Fruit fly (Drosophila melanogaster): ENCODE data around the gene Mcm10.

The Mcm10 gene

DNA sequence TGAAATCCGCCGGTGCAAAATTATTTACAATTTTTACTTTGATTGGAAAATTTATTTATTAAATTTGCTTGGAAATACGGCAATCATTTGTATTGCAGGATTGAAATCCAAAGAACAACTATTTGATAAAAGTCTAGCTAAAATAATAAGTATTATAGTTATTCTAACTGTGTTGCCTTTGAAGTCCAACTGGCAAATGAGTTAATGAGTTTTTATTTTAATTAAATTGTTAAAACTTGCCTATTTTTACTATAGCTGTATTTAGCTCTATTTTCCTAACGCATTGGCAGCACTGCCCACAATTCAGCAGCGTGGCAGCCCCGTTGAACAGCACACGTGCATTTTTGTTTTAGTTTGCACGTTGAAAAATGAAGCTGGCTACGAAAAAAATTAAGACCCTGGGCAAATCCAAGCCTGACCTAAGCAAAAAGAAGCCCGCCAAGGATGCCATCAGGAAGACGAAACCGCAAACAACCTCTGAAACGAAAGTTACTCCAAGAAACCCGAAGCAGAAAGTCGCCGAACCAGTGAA lies 16.4 kb upstream of the Mcm10 start, which contains the start of gene Noc2 (continued):
- TF ChIP-seq CG32532 (GFP tag; IDR thresholded peaks at IDR 0.05): peak; percentile 60
- TF ChIP-seq Blimp-1 (GFP tag; optimal IDR thresholded peaks at IDR 0.05): peak; percentile 32
- TF ChIP-seq otp (GFP tag; IDR thresholded peaks at IDR 0.05): no peak
- TF ChIP-seq Med (GFP tag): peak; percentile 84
- TF ChIP-seq Neu2 (GFP tag; optimal IDR thresholded peaks at IDR 0.05; ENCODE audit: borderline replicate concordance): no peak
- TF ChIP-seq CG17359 (tag; optimal IDR thresholded peaks at IDR 0.05): peak; percentile 7
- no peak for TF ChIP-seq gsb (GFP tag; IDR thresholded peaks at IDR 0.05)
- peak; percentile 41; the same call in 1 of the 2 replicates for TF ChIP-seq E2f2 (GFP tag; IDR thresholded peaks at IDR 0.05)
- no peak for TF ChIP-seq h (optimal IDR thresholded peaks at IDR 0.05)
- peak; percentile 51; the same call in 1 of the 2 replicates for TF ChIP-seq Ada2b (GFP tag; IDR thresholded peaks at IDR 0.05)
- no peak for TF ChIP-seq CG9609 (GFP tag; optimal IDR thresholded peaks at IDR 0.05)
- TF ChIP-seq CG10565 (GFP tag; optimal IDR thresholded peaks at IDR 0.05): no peak
- no peak for TF ChIP-seq CG30431 (GFP tag; optimal IDR thresholded peaks at IDR 0.05)
- TF ChIP-seq sc (optimal IDR thresholded peaks at IDR 0.05): no peak
- TF ChIP-seq sc (GFP tag; optimal IDR thresholded peaks at IDR 0.05): peak; percentile 6
- no peak for TF ChIP-seq Six4 (GFP tag; optimal IDR thresholded peaks at IDR 0.05)
- peak; percentile 13 for TF ChIP-seq Mad (GFP tag; optimal IDR thresholded peaks at IDR 0.05)
- TF ChIP-seq CG16779 (GFP tag; IDR thresholded peaks at IDR 0.05): peak; percentile 65
- TF ChIP-seq nau (GFP tag; optimal IDR thresholded peaks at IDR 0.05): no peak
- peak; percentile 46 for TF ChIP-seq YL-1 (GFP tag; optimal IDR thresholded peaks at IDR 0.05)
- no peak for TF ChIP-seq CG11723 (GFP tag; optimal IDR thresholded peaks at IDR 0.05)
- TF ChIP-seq ssp (GFP tag; IDR thresholded peaks at IDR 0.05): peak; percentile 28; the same call in 1 of the 2 replicates
- TF ChIP-seq CG7556 (GFP tag; optimal IDR thresholded peaks at IDR 0.05): no peak
- no peak for TF ChIP-seq Myb (GFP tag; optimal IDR thresholded peaks at IDR 0.05)
- TF ChIP-seq stwl (tag; optimal IDR thresholded peaks at IDR 0.05): no peak
- peak; percentile 72 for TF ChIP-seq Hr3 (GFP tag; optimal IDR thresholded peaks at IDR 0.05)
- no peak for TF ChIP-seq prd (optimal IDR thresholded peaks at IDR 0.05)
- peak; percentile 72 for TF ChIP-seq prd (GFP tag; IDR thresholded peaks at IDR 0.05)
- no peak for TF ChIP-seq CG3407 (GFP tag; optimal IDR thresholded peaks at IDR 0.05)
- TF ChIP-seq Chrac-16 (GFP tag; optimal IDR thresholded peaks at IDR 0.05): peak; percentile 34
- TF ChIP-seq CG17802 (tag; optimal IDR thresholded peaks at IDR 0.05): peak; percentile 27
- peak; percentile 37 for TF ChIP-seq bcd (GFP tag; optimal IDR thresholded peaks at IDR 0.05)
- no peak for TF ChIP-seq run (tag; optimal IDR thresholded peaks at IDR 0.05)
- no peak for TF ChIP-seq CG10321 (GFP tag; IDR thresholded peaks at IDR 0.05)
- peak; percentile 39 for TF ChIP-seq sens (GFP tag)
- peak; percentile 50 for TF ChIP-seq Dref (GFP tag; IDR thresholded peaks at IDR 0.05)
- TF ChIP-seq CG10209 (GFP tag; optimal IDR thresholded peaks at IDR 0.05): peak; percentile 27
- TF ChIP-seq CG1647 (GFP tag; optimal IDR thresholded peaks at IDR 0.05): peak; percentile 25
- no peak for TF ChIP-seq CG4707 (GFP tag; optimal IDR thresholded peaks at IDR 0.05)
- TF ChIP-seq sqz (GFP tag; optimal IDR thresholded peaks at IDR 0.05): no peak
- TF ChIP-seq pita (GFP tag; optimal IDR thresholded peaks at IDR 0.05): no peak
- no peak for TF ChIP-seq sima (GFP tag; optimal IDR thresholded peaks at IDR 0.05)
- TF ChIP-seq CG4424 (GFP tag; optimal IDR thresholded peaks at IDR 0.05): peak; percentile 56
- peak; percentile 18 for TF ChIP-seq maf-S (GFP tag; optimal IDR thresholded peaks at IDR 0.05)
- no peak for TF ChIP-seq gsb-n (tag; optimal IDR thresholded peaks at IDR 0.05)
- peak; percentile 39 for TF ChIP-seq Sox102F (GFP tag; optimal IDR thresholded peaks at IDR 0.05)
- TF ChIP-seq CG33213 (GFP tag; optimal IDR thresholded peaks at IDR 0.05): peak; percentile 45
- TF ChIP-seq vvl (GFP tag; IDR thresholded peaks at IDR 0.05): peak; percentile 20; the same call in 1 of the 2 replicates
- no peak for TF ChIP-seq CG9797 (GFP tag; optimal IDR thresholded peaks at IDR 0.05)
- TF ChIP-seq cwo (GFP tag; optimal IDR thresholded peaks at IDR 0.05): peak; percentile 46
- TF ChIP-seq da (GFP tag; optimal IDR thresholded peaks at IDR 0.05): no peak
- TF ChIP-seq HmgD (GFP tag; optimal IDR thresholded peaks at IDR 0.05): peak; percentile 1
